Fruit fly (Drosophila melanogaster) whole organism, embryonic: ENCODE data around the gene CG9674.

Experiments
- Asciz ChIP-seq: fragments of 200-800 bp; sonication (Bioruptor generic); optimal IDR thresholded peaks from 2 replicates; lab custom pipeline; 2017; ENCODE audit warnings: missing biosample characterization, mild to moderate bottlenecking, missing genetic modification characterization, missing genetic modification reagents
- Atf-2 ChIP-seq: fragments of 200-800 bp; sonication (Bioruptor generic); optimal IDR thresholded peaks from 2 replicates; lab custom pipeline; 2016; ENCODE audit warnings: missing biosample characterization, missing genetic modification characterization
- BEAF-32 ChIP-seq: fragments of 200-800 bp; sonication (Bioruptor generic); optimal IDR thresholded peaks from 3 replicates; lab custom pipeline; 2017; ENCODE audit warnings: missing biosample characterization, missing genetic modification characterization, mild to moderate bottlenecking, moderate library complexity, missing genetic modification reagents
- Blimp-1 ChIP-seq: fragments of 200-800 bp; sonication (Bioruptor generic); optimal IDR thresholded peaks from 3 replicates; lab custom pipeline; 2018; ENCODE audit warnings: missing biosample characterization, missing genetic modification characterization, mild to moderate bottlenecking, moderate library complexity, missing genetic modification reagents
- Bteb2 ChIP-seq: fragments of 200-800 bp; sonication (Bioruptor generic); optimal IDR thresholded peaks from 2 replicates; lab custom pipeline; 2016; ENCODE audit warnings: missing biosample characterization, missing genetic modification characterization
- C15 ChIP-seq: fragments of 200-800 bp; sonication (Bioruptor generic); IDR thresholded peaks from 3 replicates; pipeline ENCODE4 v1.3.6; 2022; ENCODE audit warnings: missing biosample characterization, missing genetic modification characterization
- CG10209 ChIP-seq: fragments of 200-800 bp; sonication (Bioruptor generic); optimal IDR thresholded peaks from 3 replicates; lab custom pipeline; 2017; ENCODE audit warnings: missing biosample characterization, mild to moderate bottlenecking, missing genetic modification characterization, missing genetic modification reagents
- CG10565 ChIP-seq: fragments of 200-800 bp; sonication (Bioruptor generic); optimal IDR thresholded peaks from 3 replicates; lab custom pipeline; 2016; ENCODE audit warnings: missing biosample characterization, mild to moderate bottlenecking, missing genetic modification characterization
- CG10959 ChIP-seq: fragments of 200-800 bp; sonication (Bioruptor generic); IDR thresholded peaks from 2 replicates; pipeline ENCODE4 v1.3.6; 2022; ENCODE audit warnings: missing biosample characterization, missing genetic modification characterization
- CG17328 ChIP-seq: fragments of 200-800 bp; sonication (Bioruptor generic); IDR thresholded peaks from 2 replicates; pipeline ENCODE4 v1.3.6; 2022; ENCODE audit warnings: missing biosample characterization, missing genetic modification characterization
- CG17385 ChIP-seq: fragments of 200-800 bp; sonication (Bioruptor generic); optimal IDR thresholded peaks from 3 replicates; lab custom pipeline; 2018; ENCODE audit warnings: missing biosample characterization, mild to moderate bottlenecking, missing genetic modification characterization
- CG18262 ChIP-seq: fragments of 200-800 bp; optimal IDR thresholded peaks from 3 replicates; lab custom pipeline; 2019; ENCODE audit warnings: missing biosample characterization, mild to moderate bottlenecking, missing genetic modification characterization, moderate library complexity
- CG2712 ChIP-seq: fragments of 200-800 bp; optimal IDR thresholded peaks from 3 replicates; lab custom pipeline; 2019; ENCODE audit warnings: missing biosample characterization, mild to moderate bottlenecking, missing genetic modification characterization, moderate library complexity
- CG30020 ChIP-seq: fragments of 200-800 bp; optimal IDR thresholded peaks from 2 replicates; lab custom pipeline; 2019; ENCODE audit warnings: missing biosample characterization, mild to moderate bottlenecking, missing genetic modification characterization, moderate library complexity
- CG3065 ChIP-seq: fragments of 200-800 bp; sonication (Bioruptor generic); optimal IDR thresholded peaks from 2 replicates; lab custom pipeline; 2016; ENCODE audit warnings: missing biosample characterization, missing genetic modification characterization
- CG31441 ChIP-seq: fragments of 200-800 bp; sonication (Bioruptor generic); IDR thresholded peaks from 2 replicates; pipeline ENCODE4 v1.3.6; 2022; ENCODE audit warnings: missing biosample characterization, missing genetic modification characterization
- CG3726 ChIP-seq: fragments of 200-800 bp; sonication (Bioruptor generic); IDR thresholded peaks from 3 replicates; pipeline ENCODE4, ENCODE4 v1.3.6; 2022; ENCODE audit warnings: missing biosample characterization, missing genetic modification characterization
- CG7556 ChIP-seq: fragments of 200-800 bp; sonication (Bioruptor generic); optimal IDR thresholded peaks from 2 replicates; lab custom pipeline; 2017; ENCODE audit warnings: missing biosample characterization, mild to moderate bottlenecking, missing genetic modification characterization
- CG7839 ChIP-seq: fragments of 200-800 bp; sonication (Bioruptor generic); optimal IDR thresholded peaks from 3 replicates; lab custom pipeline; 2018; ENCODE audit warnings: missing biosample characterization, mild to moderate bottlenecking, missing genetic modification characterization, moderate library complexity
- CG8388 ChIP-seq: fragments of 200-800 bp; sonication (Bioruptor generic); optimal IDR thresholded peaks from 2 replicates; lab custom pipeline; 2019; ENCODE audit warnings: missing biosample characterization, mild to moderate bottlenecking, missing genetic modification characterization, moderate library complexity
- CG8924 ChIP-seq: fragments of 200-800 bp; optimal IDR thresholded peaks from 3 replicates; lab custom pipeline; 2019; ENCODE audit warnings: missing biosample characterization, mild to moderate bottlenecking, missing genetic modification characterization, moderate library complexity
- CrebB ChIP-seq: fragments of 200-800 bp; sonication (Bioruptor generic); optimal IDR thresholded peaks from 3 replicates; lab custom pipeline; 2018; ENCODE audit warnings: missing biosample characterization, mild to moderate bottlenecking, missing genetic modification characterization
- Fer1 ChIP-seq: fragments of 200-800 bp; sonication (Bioruptor generic); optimal IDR thresholded peaks from 2 replicates; lab custom pipeline; 2017; ENCODE audit warnings: missing biosample characterization, mild to moderate bottlenecking, missing genetic modification characterization
- HLHmδ ChIP-seq: fragments of 200-800 bp; sonication (Bioruptor generic); optimal IDR thresholded peaks from 2 replicates; lab custom pipeline; 2018; ENCODE audit warnings: missing biosample characterization, mild to moderate bottlenecking, missing genetic modification characterization, moderate library complexity
- Jarid2 ChIP-seq: fragments of 200-800 bp; sonication (Bioruptor generic); optimal IDR thresholded peaks from 3 replicates; lab custom pipeline; 2017; ENCODE audit warnings: mild to moderate bottlenecking, missing biosample characterization, missing genetic modification reagents, missing genetic modification characterization
- NC2α ChIP-seq: fragments of 200-800 bp; sonication (Bioruptor generic); optimal IDR thresholded peaks from 2 replicates; lab custom pipeline; 2016; ENCODE audit warnings: missing biosample characterization, missing genetic modification characterization
- Ravus ChIP-seq: fragments of 200-800 bp; sonication (Bioruptor generic); IDR thresholded peaks from 2 replicates; pipeline ENCODE4 v1.3.6; 2022; ENCODE audit warnings: missing biosample characterization, missing genetic modification characterization
- Six4 ChIP-seq: fragments of 200-800 bp; sonication (Bioruptor generic); optimal IDR thresholded peaks from 2 replicates; lab custom pipeline; 2016; ENCODE audit warnings: missing biosample characterization, missing genetic modification characterization
- Sox100B ChIP-seq: fragments of 200-800 bp; sonication (Bioruptor generic); optimal IDR thresholded peaks from 3 replicates; lab custom pipeline; 2018; ENCODE audit warnings: missing biosample characterization, mild to moderate bottlenecking, missing genetic modification characterization
- Ssrp ChIP-seq: fragments of 200-800 bp; sonication (Bioruptor generic); optimal IDR thresholded peaks from 2 replicates; lab custom pipeline; 2018; ENCODE audit warnings: missing biosample characterization, mild to moderate bottlenecking, missing genetic modification characterization, moderate library complexity
- Xrp1 ChIP-seq: fragments of 200-800 bp; sonication (Bioruptor generic); IDR thresholded peaks from 2 replicates; pipeline ENCODE4 v1.3.6; 2022; ENCODE audit warnings: missing biosample characterization, missing genetic modification characterization
- ash1 ChIP-seq: fragments of 200-800 bp; sonication (Bioruptor generic); optimal IDR thresholded peaks from 2 replicates; lab custom pipeline; 2018; ENCODE audit warnings: missing biosample characterization, mild to moderate bottlenecking, missing genetic modification characterization
- bsh ChIP-seq, 2 experiments: fragments of 200-800 bp; sonication (Bioruptor generic); optimal IDR thresholded peaks; 2 replicates each; lab custom pipeline; 2017 to 2018; ENCODE audit warnings: mild to moderate bottlenecking in 2 of 2, missing biosample characterization in 2 of 2, missing genetic modification characterization in 2 of 2, moderate library complexity in 1 of 2
- chif ChIP-seq, 2 experiments: fragments of 200-800 bp; sonication (Bioruptor generic); optimal IDR thresholded peaks; 3 replicates each; lab custom pipeline; 2016; ENCODE audit warnings: missing biosample characterization in 2 of 2, missing genetic modification characterization in 2 of 2
- chn ChIP-seq: fragments of 200-800 bp; sonication (Bioruptor generic); optimal IDR thresholded peaks from 2 replicates; lab custom pipeline; 2016; ENCODE audit warnings: missing biosample characterization, missing genetic modification characterization
- ewg ChIP-seq: fragments of 200-800 bp; sonication (Bioruptor generic); optimal IDR thresholded peaks from 3 replicates; lab custom pipeline; 2017; ENCODE audit warnings: mild to moderate bottlenecking, missing biosample characterization, missing genetic modification reagents, missing genetic modification characterization
- fd96Cb ChIP-seq: fragments of 200-800 bp; sonication (Bioruptor generic); optimal IDR thresholded peaks from 2 replicates; lab custom pipeline; 2018; ENCODE audit warnings: missing biosample characterization, mild to moderate bottlenecking, missing genetic modification characterization, moderate library complexity
- grau ChIP-seq: fragments of 200-800 bp; optimal IDR thresholded peaks from 3 replicates; lab custom pipeline; 2019; ENCODE audit warnings: missing biosample characterization, mild to moderate bottlenecking, missing genetic modification characterization, moderate library complexity
- kni ChIP-seq: fragments of 200-800 bp; sonication (Bioruptor generic); optimal IDR thresholded peaks from 3 replicates; lab custom pipeline; 2017; ENCODE audit warnings: mild to moderate bottlenecking, missing biosample characterization, missing genetic modification reagents, missing genetic modification characterization
- lbe ChIP-seq: fragments of 200-800 bp; sonication (Bioruptor generic); optimal IDR thresholded peaks from 2 replicates; lab custom pipeline; 2016; ENCODE audit warnings: missing biosample characterization, mild to moderate bottlenecking, missing genetic modification characterization
- lola ChIP-seq, 3 experiments: fragments of >200 bp in 2 of 3; fragments of 200-800 bp in 1 of 3; sonication (Bioruptor generic) in 1 of 3; optimal IDR thresholded peaks; 2 replicates each; lab custom pipeline; 2017 to 2019; ENCODE audit warnings: missing biosample characterization in 3 of 3, missing genetic modification characterization in 3 of 3, mild to moderate bottlenecking in 1 of 3, moderate library complexity in 1 of 3
- peb ChIP-seq: fragments of 200-800 bp; sonication (Bioruptor generic); IDR thresholded peaks from 2 replicates; pipeline ENCODE4 v1.3.6; 2022; ENCODE audit warnings: missing biosample characterization, missing genetic modification characterization
- phol ChIP-seq: fragments of 200-800 bp; sonication (Bioruptor generic); optimal IDR thresholded peaks from 3 replicates; lab custom pipeline; 2018; ENCODE audit warnings: missing biosample characterization, mild to moderate bottlenecking, missing genetic modification characterization, moderate library complexity
- sens ChIP-seq: fragments of 200-800 bp; sonication (Bioruptor generic); peaks from one replicate; lab custom pipeline; 2016; ENCODE audit warnings: missing biosample characterization, missing genetic modification characterization
- slbo ChIP-seq: fragments of 200-800 bp; sonication (Bioruptor generic); IDR thresholded peaks from 2 replicates; pipeline ENCODE4 v1.3.6; 2022; ENCODE audit warnings: missing biosample characterization, missing genetic modification characterization
- ssp ChIP-seq: fragments of 200-800 bp; sonication (Bioruptor generic); IDR thresholded peaks from 2 replicates; pipeline ENCODE4 v1.3.6; 2022; ENCODE audit warnings: missing biosample characterization, missing genetic modification characterization
- trem ChIP-seq: fragments of 200-800 bp; optimal IDR thresholded peaks from 3 replicates; lab custom pipeline; 2019; ENCODE audit warnings: missing biosample characterization, mild to moderate bottlenecking, missing genetic modification characterization, moderate library complexity
- zen ChIP-seq: fragments of 200-800 bp; sonication (Bioruptor generic); optimal IDR thresholded peaks from 3 replicates; lab custom pipeline; 2018; ENCODE audit warnings: missing biosample characterization, mild to moderate bottlenecking, missing genetic modification characterization, moderate library complexity

The CG9674 gene

DNA sequence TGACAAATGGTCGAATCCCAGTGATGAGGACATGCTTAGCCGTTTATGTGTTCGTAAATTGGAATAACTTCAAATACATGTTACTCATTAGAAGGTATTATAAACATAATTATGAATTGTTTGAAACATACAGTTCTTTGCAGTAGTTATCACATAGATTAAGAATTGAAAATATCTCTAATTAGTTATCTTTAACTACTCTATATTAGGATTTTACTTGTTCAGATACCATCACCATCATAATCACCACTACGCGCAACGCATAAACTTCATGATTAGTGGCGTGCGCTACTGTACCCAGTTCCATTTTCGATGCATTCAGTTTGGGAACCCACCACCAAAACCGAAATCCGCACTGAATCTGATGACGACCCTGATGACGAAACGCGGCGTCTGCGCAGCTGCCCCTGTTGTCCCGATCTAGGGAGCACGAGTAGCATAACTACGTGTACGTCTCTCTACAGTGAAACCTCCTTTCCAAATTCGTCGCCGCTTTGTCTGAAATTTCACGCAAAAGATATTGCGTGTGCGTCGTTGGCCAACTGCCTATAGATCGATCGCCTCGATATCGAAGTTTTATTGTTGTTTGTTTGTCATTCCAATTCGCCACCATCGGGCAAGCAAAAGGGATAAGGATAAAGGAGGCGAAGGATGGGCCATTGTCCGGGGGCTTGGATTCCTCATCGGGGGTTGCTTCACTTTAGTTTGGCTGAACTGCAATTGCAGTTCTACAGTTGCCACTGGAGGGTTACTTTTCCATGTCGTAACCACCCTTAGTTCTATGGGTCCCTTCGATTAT lies 63.4 kb downstream of the CG9674 start (continued):
- peak; percentile 30 for TF ChIP-seq CG7839 (tag; lab: Kevin White, UChicago)
- no peak for TF ChIP-seq CG30020
- TF ChIP-seq trem (tag; lab: Kevin White, UChicago): peak; percentile 42
- peak in 1 of 2 experiments; percentile 1 for TF ChIP-seq chif (GFP tag; optimal IDR thresholded peaks at IDR 0.05; lab: Kevin White, UChicago)
- no peak for TF ChIP-seq C15
- no peak for TF ChIP-seq Jarid2 (GFP tag; lab: Kevin White, UChicago)
- no peak for TF ChIP-seq CG10565 (GFP tag; lab: Kevin White, UChicago)
- no peak for TF ChIP-seq CG7556 (GFP tag; lab: Kevin White, UChicago)
- peak; percentile 27 for TF ChIP-seq kni (GFP tag; lab: Kevin White, UChicago)
- TF ChIP-seq zen (tag; lab: Kevin White, UChicago): peak; percentile 33
- no peak for TF ChIP-seq ash1 (GFP tag; lab: Kevin White, UChicago)
- TF ChIP-seq Six4 (GFP tag; lab: Kevin White, UChicago): peak; percentile 13
- no peak for TF ChIP-seq CG8924 (tag; lab: Kevin White, UChicago)
- TF ChIP-seq Atf-2 (GFP tag; lab: Kevin White, UChicago): no peak
- no peak for TF ChIP-seq CG3726 (GFP tag; lab: Robert Waterston, UW)
- no peak for TF ChIP-seq CG10209 (GFP tag; lab: Kevin White, UChicago)
- TF ChIP-seq BEAF-32 (GFP tag; lab: Kevin White, UChicago): no peak
- no peak for TF ChIP-seq CrebB
- TF ChIP-seq Fer1 (GFP tag; lab: Kevin White, UChicago): no peak
- peak in 1 of 2 experiments; percentile 19 for TF ChIP-seq bsh (GFP tag; optimal IDR thresholded peaks at IDR 0.05; lab: Kevin White, UChicago)
- no peak for TF ChIP-seq slbo (GFP tag; lab: Robert Waterston, UW)
- peak; percentile 56 for TF ChIP-seq HLHmδ
- TF ChIP-seq Ssrp (tag; lab: Kevin White, UChicago): no peak
- peak; percentile 61 for TF ChIP-seq phol (tag; lab: Kevin White, UChicago)
- TF ChIP-seq fd96Cb (tag; lab: Kevin White, UChicago): peak; percentile 13
- TF ChIP-seq NC2α (GFP tag; lab: Kevin White, UChicago): no peak
- peak; percentile 51 for TF ChIP-seq Blimp-1 (GFP tag; lab: Kevin White, UChicago)
- peak; percentile 23 for TF ChIP-seq CG8388 (GFP tag; lab: Kevin White, UChicago)
- 0 out of 2 replicates have a peak, but pooled peaks have one; percentile 23 for TF ChIP-seq CG10959
- no peak for TF ChIP-seq Asciz
- peak; percentile 62 for TF ChIP-seq CG2712 (tag; lab: Kevin White, UChicago)
- no peak for TF ChIP-seq chn
- no peak for TF ChIP-seq Ravus (GFP tag; lab: Robert Waterston, UW)
- no peak for TF ChIP-seq ewg
- TF ChIP-seq CG17328 (GFP tag; lab: Robert Waterston, UW): peak; percentile 31; the same call in 1 of the 2 replicates
- TF ChIP-seq ssp (GFP tag; lab: Robert Waterston, UW): no peak
- peak in 1 of 3 experiments; percentile 62 for TF ChIP-seq lola (GFP tag; optimal IDR thresholded peaks at IDR 0.05; lab: Kevin White, UChicago)
- TF ChIP-seq CG31441 (GFP tag; lab: Robert Waterston, UW): peak; percentile 46; the same call in 1 of the 2 replicates
- TF ChIP-seq Xrp1 (GFP tag; lab: Robert Waterston, UW): peak; percentile 66
- TF ChIP-seq grau (tag; lab: Kevin White, UChicago): peak; percentile 94
- no peak for TF ChIP-seq CG3065 (GFP tag; lab: Kevin White, UChicago)
- peak; percentile 72 for TF ChIP-seq CG18262 (tag; lab: Kevin White, UChicago)
- peak; percentile 94 for TF ChIP-seq sens
- TF ChIP-seq peb (GFP tag; lab: Robert Waterston, UW): no peak
- TF ChIP-seq CG17385 (GFP tag; lab: Kevin White, UChicago): no peak
- no peak for TF ChIP-seq lbe
- no peak for TF ChIP-seq Bteb2
- TF ChIP-seq Sox100B (GFP tag; lab: Kevin White, UChicago): peak; percentile 22
